Fruit fly (Drosophila melanogaster) whole organism, adult: ENCODE data around the gene Vps4.
A peak's percentile ranks its signal among the peaks of the same experiment; 100 is the strongest.

Experiments used
- CG11617 ChIP-seq: fragments of 200-800 bp; sonication (Bioruptor generic); optimal IDR thresholded peaks from 2 replicates; lab custom pipeline; 2017; ENCODE audit warnings: mild to moderate bottlenecking, missing biosample characterization, missing genetic modification reagents, missing genetic modification characterization
- CG12768 ChIP-seq: fragments of 200-800 bp; sonication (Bioruptor generic); optimal IDR thresholded peaks from 2 replicates; lab custom pipeline; 2017; ENCODE audit warnings: missing biosample characterization, missing genetic modification characterization, mild to moderate bottlenecking, moderate library complexity, missing genetic modification reagents
- CG14711 ChIP-seq: fragments of 200-800 bp; sonication (Bioruptor generic); optimal IDR thresholded peaks from 2 replicates; lab custom pipeline; 2018; ENCODE audit warnings: missing biosample characterization, mild to moderate bottlenecking, missing genetic modification characterization, moderate library complexity
- CG1620 ChIP-seq: fragments of 200-800 bp; sonication (Bioruptor generic); optimal IDR thresholded peaks from 2 replicates; lab custom pipeline; 2016; ENCODE audit warnings: missing biosample characterization, missing genetic modification characterization
- CG33017 ChIP-seq: fragments of 200-800 bp; sonication (Bioruptor generic); optimal IDR thresholded peaks from 2 replicates; lab custom pipeline; 2018; ENCODE audit warnings: missing biosample characterization, mild to moderate bottlenecking, missing genetic modification characterization, moderate library complexity
- CG5204 ChIP-seq: fragments of 200-800 bp; sonication (Bioruptor generic); optimal IDR thresholded peaks from 2 replicates; lab custom pipeline; 2016; ENCODE audit warnings: missing biosample characterization, missing genetic modification characterization
- CG7045 ChIP-seq: fragments of 200-800 bp; sonication (Bioruptor generic); optimal IDR thresholded peaks from 2 replicates; lab custom pipeline; 2017; ENCODE audit warnings: missing biosample characterization, mild to moderate bottlenecking, missing genetic modification characterization
- CG7101 ChIP-seq: fragments of 200-800 bp; sonication (Bioruptor generic); optimal IDR thresholded peaks from 2 replicates; lab custom pipeline; 2018; ENCODE audit warnings: missing biosample characterization, mild to moderate bottlenecking, missing genetic modification characterization, moderate library complexity
- Clk ChIP-seq: fragments of 200-800 bp; sonication (Bioruptor generic); optimal IDR thresholded peaks from 2 replicates; lab custom pipeline; 2017; ENCODE audit warnings: missing biosample characterization, missing genetic modification characterization
- Crg-1 ChIP-seq: fragments of 200-800 bp; sonication (Bioruptor generic); optimal IDR thresholded peaks from 2 replicates; lab custom pipeline; 2016; ENCODE audit warnings: missing biosample characterization, missing genetic modification characterization
- Hr96 ChIP-seq: fragments of 200-800 bp; sonication (Bioruptor generic); optimal IDR thresholded peaks from 2 replicates; lab custom pipeline; 2016; ENCODE audit warnings: missing biosample characterization, missing genetic modification characterization
- Mnt ChIP-seq: fragments of 200-800 bp; sonication (Bioruptor generic); optimal IDR thresholded peaks from 2 replicates; lab custom pipeline; 2016; ENCODE audit warnings: missing biosample characterization, mild to moderate bottlenecking, missing genetic modification characterization
- bab1 ChIP-seq: fragments of 200-800 bp; sonication (Bioruptor generic); optimal IDR thresholded peaks from 3 replicates; lab custom pipeline; 2019; ENCODE audit warnings: missing biosample characterization, mild to moderate bottlenecking, missing genetic modification characterization, moderate library complexity
- cic ChIP-seq: fragments of 200-800 bp; sonication (Bioruptor generic); optimal IDR thresholded peaks from 2 replicates; lab custom pipeline; 2017; ENCODE audit warnings: missing biosample characterization, mild to moderate bottlenecking, missing genetic modification characterization, moderate library complexity
- cnc ChIP-seq, 2 experiments: fragments of >200 bp; optimal IDR thresholded peaks; 2 replicates each; lab custom pipeline; 2017
- kay ChIP-seq: fragments of 200-800 bp; sonication (Bioruptor generic); peaks from one replicate; lab custom pipeline; 2016; ENCODE audit warnings: missing biosample characterization, missing genetic modification characterization, borderline replicate concordance
- ovo ChIP-seq: fragments of 200-800 bp; sonication (Bioruptor generic); optimal IDR thresholded peaks from 2 replicates; lab custom pipeline; 2016; ENCODE audit warnings: missing biosample characterization, missing genetic modification characterization
- pad ChIP-seq: fragments of 200-800 bp; sonication (Bioruptor generic); optimal IDR thresholded peaks from 3 replicates; lab custom pipeline; 2017; ENCODE audit warnings: missing biosample characterization, missing genetic modification characterization, mild to moderate bottlenecking, moderate library complexity, missing genetic modification reagents
- tj ChIP-seq: fragments of 200-800 bp; sonication (Bioruptor generic); optimal IDR thresholded peaks from 3 replicates; lab custom pipeline; 2017; ENCODE audit warnings: missing biosample characterization, mild to moderate bottlenecking, missing genetic modification characterization, moderate library complexity
- toe ChIP-seq: fragments of 200-800 bp; sonication (Bioruptor generic); optimal IDR thresholded peaks from 2 replicates; lab custom pipeline; 2016; ENCODE audit warnings: missing biosample characterization, missing genetic modification characterization

The Vps4 gene

dm6 chrX:17873329-17873728 is 34.2 kb upstream of the Vps4 start:
- TF ChIP-seq cnc (optimal IDR thresholded peaks at IDR 0.05; lab: Kevin White, UChicago), result no peak
- TF ChIP-seq kay (GFP tag; lab: Kevin White, UChicago), result no peak
- TF ChIP-seq Clk (GFP tag; lab: Kevin White, UChicago), result no peak
- no peak for TF ChIP-seq CG12768 (GFP tag; lab: Kevin White, UChicago)
- no peak for TF ChIP-seq tj (GFP tag; lab: Kevin White, UChicago)

dm6 chrX:17875014-17875589 is 32.4 kb upstream of the Vps4 start:
- TF ChIP-seq pad (no peak), CG11617 (GFP tag; lab: Kevin White, UChicago) (no peak), CG7101 (tag; lab: Kevin White, UChicago) (no peak), CG12768 (GFP tag; lab: Kevin White, UChicago) (no peak), CG33017 (no peak), cnc (optimal IDR thresholded peaks at IDR 0.05; lab: Kevin White, UChicago) (no peak), CG5204 (GFP tag; lab: Kevin White, UChicago) (no peak), cic (no peak), CG7045 (no peak), Hr96 (GFP tag; lab: Kevin White, UChicago) (no peak), Mnt (GFP tag; lab: Kevin White, UChicago) (no peak), toe (GFP tag; lab: Kevin White, UChicago) (no peak), tj (GFP tag; lab: Kevin White, UChicago) (no peak), kay (GFP tag; lab: Kevin White, UChicago) (no peak), Clk (GFP tag; lab: Kevin White, UChicago) (no peak), CG1620 (GFP tag; lab: Kevin White, UChicago) (no peak), Crg-1 (GFP tag; lab: Kevin White, UChicago) (no peak)

DNA sequence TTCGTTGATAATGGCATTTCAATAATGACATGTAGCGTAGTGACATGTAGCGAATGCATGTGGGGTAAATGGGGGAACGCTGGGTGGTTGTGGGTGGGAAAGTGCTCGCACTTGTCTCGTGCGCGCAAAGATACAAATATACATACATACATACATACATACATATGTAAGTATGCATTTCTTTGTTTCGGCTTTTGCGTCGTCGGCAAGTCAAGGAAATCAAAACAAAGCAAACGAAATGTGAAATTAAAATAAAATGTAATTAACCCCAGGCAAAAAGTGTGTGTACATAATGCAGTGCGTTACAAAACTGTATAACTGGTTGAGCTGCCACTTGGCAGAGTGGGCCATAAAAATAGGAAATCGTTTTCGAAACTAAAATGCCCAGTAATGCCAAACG is 31.8 kb upstream of the Vps4 start:
- TF ChIP-seq toe (GFP tag; lab: Kevin White, UChicago) (no peak), ovo (GFP tag; lab: Kevin White, UChicago) (no peak), pad (no peak), Clk (GFP tag; lab: Kevin White, UChicago) (no peak), CG7101 (tag; lab: Kevin White, UChicago) (no peak)

DNA sequence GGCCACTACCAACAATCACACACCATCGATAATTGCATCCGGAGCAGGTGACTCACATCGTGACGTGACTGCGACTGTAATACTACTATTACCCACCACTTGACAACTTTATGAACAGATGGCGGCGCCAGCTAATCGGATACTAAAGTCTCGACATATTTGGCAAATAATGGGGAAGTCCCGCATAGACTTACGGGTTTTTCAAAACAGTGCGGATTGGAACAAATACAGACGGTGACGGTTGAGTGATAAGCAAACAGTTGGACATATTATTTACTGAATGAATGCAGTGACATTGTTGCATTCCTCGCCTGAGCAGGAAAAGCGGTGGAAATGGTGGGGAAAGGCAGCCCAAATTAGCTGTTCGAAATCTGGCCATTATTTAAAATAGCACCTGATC is 31.0 kb upstream of the Vps4 start:
- TF ChIP-seq kay (GFP tag; lab: Kevin White, UChicago) (peak; percentile 67), CG14711 (tag; lab: Kevin White, UChicago) (peak; percentile 2), CG7101 (tag; lab: Kevin White, UChicago) (no peak)

DNA sequence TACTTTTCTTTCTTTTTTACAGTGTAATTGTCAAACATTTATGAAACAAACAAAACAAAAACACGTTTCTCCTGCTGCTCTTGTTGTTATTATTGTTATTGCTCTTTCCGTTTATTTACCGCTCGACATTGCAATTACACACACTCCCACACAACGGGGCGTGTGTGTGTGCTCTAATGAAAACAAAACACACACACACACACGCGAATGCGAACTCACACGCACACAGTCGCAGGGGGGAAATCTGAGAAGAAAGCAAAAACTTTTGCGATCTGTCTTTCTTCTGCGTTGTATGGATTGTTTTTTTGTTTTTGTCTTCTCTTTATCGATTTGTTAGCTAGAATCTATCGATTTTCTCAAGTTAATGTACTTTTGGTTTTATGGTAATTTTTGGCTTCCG is 29.5 kb upstream of the Vps4 start:
- no peak for TF ChIP-seq toe (GFP tag; lab: Kevin White, UChicago)
- TF ChIP-seq kay (GFP tag; lab: Kevin White, UChicago), result peak; percentile 83
- no peak for TF ChIP-seq CG12768 (GFP tag; lab: Kevin White, UChicago)

- no peak for TF ChIP-seq kay (GFP tag; lab: Kevin White, UChicago)
- TF ChIP-seq CG33017, result no peak
- TF ChIP-seq toe (GFP tag; lab: Kevin White, UChicago), result peak; percentile 10
- TF ChIP-seq CG7101 (tag; lab: Kevin White, UChicago), result no peak
- TF ChIP-seq Mnt (GFP tag; lab: Kevin White, UChicago), result peak; percentile 50
- peak; percentile 3 for TF ChIP-seq CG11617 (GFP tag; lab: Kevin White, UChicago)
- peak; percentile 46 for TF ChIP-seq cic
- TF ChIP-seq Clk (GFP tag; lab: Kevin White, UChicago), result no peak
- peak; percentile 46 for TF ChIP-seq CG12768 (GFP tag; lab: Kevin White, UChicago)
- TF ChIP-seq Crg-1 (GFP tag; lab: Kevin White, UChicago), result no peak
- TF ChIP-seq CG14711 (tag; lab: Kevin White, UChicago), result no peak
- TF ChIP-seq cnc (optimal IDR thresholded peaks at IDR 0.05; lab: Kevin White, UChicago), result no peak
- peak; percentile 38 for TF ChIP-seq bab1
- TF ChIP-seq ovo (GFP tag; lab: Kevin White, UChicago), result no peak
- TF ChIP-seq CG7045, result no peak
- no peak for TF ChIP-seq CG1620 (GFP tag; lab: Kevin White, UChicago)
- no peak for TF ChIP-seq Hr96 (GFP tag; lab: Kevin White, UChicago)
- TF ChIP-seq pad, result no peak
- no peak for TF ChIP-seq tj (GFP tag; lab: Kevin White, UChicago)
- TF ChIP-seq CG5204 (GFP tag; lab: Kevin White, UChicago), result no peak
Measured at dm6 chrX:17878632-17879033, 28.9 kb upstream of the Vps4 start.

DNA sequence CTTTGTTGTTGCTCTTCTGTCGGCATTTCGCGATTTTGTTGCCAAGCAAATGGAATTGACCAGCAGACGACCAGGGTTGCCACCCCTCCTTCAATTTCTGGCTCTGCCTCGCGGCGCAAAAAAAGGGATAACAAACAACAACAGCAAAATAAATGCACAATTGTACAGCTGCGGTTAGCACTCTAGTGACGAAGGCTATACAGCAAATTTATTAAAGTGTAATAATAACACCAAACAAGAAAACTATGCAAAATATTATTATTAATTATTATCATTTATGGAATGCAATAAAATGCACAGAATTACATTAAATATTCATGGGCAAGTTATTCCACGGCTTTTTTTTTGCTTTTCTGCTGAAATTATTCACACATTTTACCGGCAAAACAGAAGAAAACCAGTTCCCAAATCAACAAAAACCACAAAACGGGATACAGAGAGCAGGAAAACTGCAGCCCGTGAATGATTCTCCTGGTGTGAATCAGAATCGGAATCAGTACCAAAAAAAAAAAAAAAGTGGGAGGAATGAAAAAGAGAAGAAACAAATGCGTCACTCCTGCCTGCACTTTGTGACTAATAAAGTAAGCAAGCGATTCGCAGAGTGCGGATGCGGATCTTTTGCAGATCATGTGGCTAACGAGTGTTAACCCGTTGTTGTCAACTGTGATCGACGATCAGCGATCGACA is 28.1 kb upstream of the Vps4 start:
- no peak for TF ChIP-seq CG33017
- TF ChIP-seq CG14711 (tag; lab: Kevin White, UChicago), result peak; percentile 57
- TF ChIP-seq CG7045, result no peak
- peak; percentile 5 for TF ChIP-seq CG7101 (tag; lab: Kevin White, UChicago)
- peak; percentile 16 for TF ChIP-seq pad
- no peak for TF ChIP-seq tj (GFP tag; lab: Kevin White, UChicago)
- TF ChIP-seq kay (GFP tag; lab: Kevin White, UChicago), result peak; percentile 32
- no peak for TF ChIP-seq CG1620 (GFP tag; lab: Kevin White, UChicago)
- no peak for TF ChIP-seq toe (GFP tag; lab: Kevin White, UChicago)
